Worm (Caenorhabditis elegans): Measurements from ENCODE around the gene F13E9.19.

The F13E9.19 gene

ce11 chrIV:10889820-10890462 is 9.3 kb upstream of the F13E9.19 start, which contains the start of gene F13E9.15 (continued):
- TF ChIP-seq nhr-77 (tag; optimal IDR thresholded peaks at IDR 0.05) (no peak), sox-4 (tag; optimal IDR thresholded peaks at IDR 0.05) (no peak), efl-3 (GFP tag; optimal IDR thresholded peaks at IDR 0.05) (no peak), fkh-8 (tag; optimal IDR thresholded peaks at IDR 0.05) (peak; percentile 89), nhr-20 (tag; optimal IDR thresholded peaks at IDR 0.05) (peak; percentile 2)

ce11 chrIV:10891993-10892392 is 7.2 kb upstream of the F13E9.19 start, which contains the start of gene srlf-12:
TSS of gene srlf-12 (minus strand) at chrIV:10892093.
- TF ChIP-seq lin-35 (GFP tag; optimal IDR thresholded peaks at IDR 0.05) (no peak), lir-3 (tag; optimal IDR thresholded peaks at IDR 0.05; ENCODE audit: poor library complexity) (no peak), lin-39 (tag; optimal IDR thresholded peaks at IDR 0.05) (no peak), lin-14 (GFP tag; optimal IDR thresholded peaks at IDR 0.05) (no peak), dpl-1 (GFP tag; optimal IDR thresholded peaks at IDR 0.05) (no peak), C34B4.2 (tag; optimal IDR thresholded peaks at IDR 0.05) (no peak)

- TF ChIP-seq nhr-12 (tag; optimal IDR thresholded peaks at IDR 0.05) (no peak), vab-15 (tag; optimal IDR thresholded peaks at IDR 0.05) (no peak)
These were observed 5.0 kb upstream of the F13E9.19 start, which contains the start of gene srlf-14 for ce11 chrIV:10894255-10894654. TSS of gene srlf-14 (minus strand) at chrIV:10894355.

- TF ChIP-seq hlh-17 (GFP tag; optimal IDR thresholded peaks at IDR 0.05; ENCODE audit: borderline replicate concordance), result no peak
- no peak for TF ChIP-seq aha-1 (tag; optimal IDR thresholded peaks at IDR 0.05)
- TF ChIP-seq sup-37 (GFP tag; optimal IDR thresholded peaks at IDR 0.05), result no peak
- TF ChIP-seq hpl-2 (GFP tag; optimal IDR thresholded peaks at IDR 0.05), result no peak
- TF ChIP-seq vab-15 (tag; optimal IDR thresholded peaks at IDR 0.05), result no peak
- no peak for TF ChIP-seq dpl-1 (GFP tag; optimal IDR thresholded peaks at IDR 0.05)
- no peak for TF ChIP-seq ceh-63 (GFP tag; optimal IDR thresholded peaks at IDR 0.05)
- TF ChIP-seq pag-3 (tag; optimal IDR thresholded peaks at IDR 0.05; ENCODE audit: borderline replicate concordance, insufficient read depth), result no peak
- no peak for TF ChIP-seq unc-30 (tag; optimal IDR thresholded peaks at IDR 0.05)
- TF ChIP-seq unc-86 (tag; optimal IDR thresholded peaks at IDR 0.05), result no peak
- no peak for TF ChIP-seq nhr-237 (tag; optimal IDR thresholded peaks at IDR 0.05)
- TF ChIP-seq ceh-8 (GFP tag; optimal IDR thresholded peaks at IDR 0.05), result no peak
- TF ChIP-seq jun-1 (tag; optimal IDR thresholded peaks at IDR 0.05), result no peak
- TF ChIP-seq C04F5.9 (tag; optimal IDR thresholded peaks at IDR 0.05), result no peak
- no peak for TF ChIP-seq snpc-4 (tag; optimal IDR thresholded peaks at IDR 0.05)
These were observed 2.7 kb upstream of the F13E9.19 start, which contains the start of gene srlf-13 for ce11 chrIV:10896512-10896911. TSS of gene srlf-13 (minus strand) at chrIV:10896612.

ce11 chrIV:10898160-10898559 is 1.0 kb upstream of the F13E9.19 start:
- TF ChIP-seq pax-3 (tag; optimal IDR thresholded peaks at IDR 0.05), result no peak

ce11 chrIV:10900083-10900482 is 877 bp downstream of the F13E9.19 start, which contains the start of gene srlf-30:
TSS of gene srlf-30 (plus strand) at chrIV:10900383.
- no peak for TF ChIP-seq lsy-2 (tag; optimal IDR thresholded peaks at IDR 0.05)

ce11 chrIV:10902476-10902875 is 3.3 kb downstream of the F13E9.19 start:
- TF ChIP-seq tbx-2 (tag; optimal IDR thresholded peaks at IDR 0.05), result no peak
- TF ChIP-seq fkh-10 (GFP tag; optimal IDR thresholded peaks at IDR 0.05), result no peak
- TF ChIP-seq fkh-8 (tag; optimal IDR thresholded peaks at IDR 0.05), result no peak
- TF ChIP-seq elt-3 (tag; optimal IDR thresholded peaks at IDR 0.05), result no peak
- no peak for TF ChIP-seq ztf-11 (tag; optimal IDR thresholded peaks at IDR 0.05)
- TF ChIP-seq lin-35 (GFP tag; optimal IDR thresholded peaks at IDR 0.05), result no peak
- no peak for TF ChIP-seq aha-1 (tag; optimal IDR thresholded peaks at IDR 0.05)
- no peak for TF ChIP-seq snpc-4 (tag; optimal IDR thresholded peaks at IDR 0.05)
- TF ChIP-seq aly-2 (tag; optimal IDR thresholded peaks at IDR 0.05), result no peak
